Fruit fly (Drosophila melanogaster) whole organism, embryonic: ENCODE data around the gene CG43867.

Experiments
- Abd-B ChIP-seq: fragments of 200-800 bp; sonication (Bioruptor generic); optimal IDR thresholded peaks from 2 replicates; lab custom pipeline; 2018; ENCODE audit warnings: missing biosample characterization, mild to moderate bottlenecking, missing genetic modification characterization, moderate library complexity
- Aef1 ChIP-seq: fragments of 200-800 bp; sonication (Bioruptor generic); IDR thresholded peaks from 3 replicates; pipeline ENCODE4 v1.3.6; 2022; ENCODE audit warnings: missing biosample characterization, missing genetic modification characterization
- Atf-2 ChIP-seq: fragments of 200-800 bp; sonication (Bioruptor generic); optimal IDR thresholded peaks from 2 replicates; lab custom pipeline; 2016; ENCODE audit warnings: missing biosample characterization, missing genetic modification characterization
- Atf3 ChIP-seq: fragments of 200-800 bp; sonication (Bioruptor generic); optimal IDR thresholded peaks from 3 replicates; lab custom pipeline; 2016; ENCODE audit warnings: missing biosample characterization, missing genetic modification characterization
- CG10209 ChIP-seq: fragments of 200-800 bp; sonication (Bioruptor generic); optimal IDR thresholded peaks from 3 replicates; lab custom pipeline; 2017; ENCODE audit warnings: missing biosample characterization, mild to moderate bottlenecking, missing genetic modification characterization, missing genetic modification reagents
- CG1024 ChIP-seq: fragments of 200-800 bp; sonication (Bioruptor generic); IDR thresholded peaks from 2 replicates; pipeline ENCODE4 v1.3.6; 2022; ENCODE audit warnings: missing biosample characterization, missing genetic modification characterization
- CG10267 ChIP-seq: fragments of 200-800 bp; sonication (Bioruptor generic); optimal IDR thresholded peaks from 2 replicates; lab custom pipeline; 2018; ENCODE audit warnings: missing biosample characterization, mild to moderate bottlenecking, missing genetic modification characterization, moderate library complexity
- CG11695 ChIP-seq: fragments of 200-800 bp; sonication (Bioruptor generic); IDR thresholded peaks from 3 replicates; pipeline ENCODE4 v1.3.6; 2022; ENCODE audit warnings: missing biosample characterization, missing genetic modification characterization
- CG12071 ChIP-seq: fragments of 200-800 bp; sonication (Bioruptor generic); optimal IDR thresholded peaks from 3 replicates; lab custom pipeline; 2018; ENCODE audit warnings: missing biosample characterization, mild to moderate bottlenecking, missing genetic modification characterization
- CG12299 ChIP-seq: fragments of 200-800 bp; sonication (Bioruptor generic); optimal IDR thresholded peaks from 2 replicates; lab custom pipeline; 2018; ENCODE audit warnings: missing biosample characterization, mild to moderate bottlenecking, missing genetic modification characterization
- CG12769 ChIP-seq: fragments of 200-800 bp; sonication (Bioruptor generic); optimal IDR thresholded peaks from 2 replicates; lab custom pipeline; 2019; ENCODE audit warnings: missing biosample characterization, mild to moderate bottlenecking, missing genetic modification characterization, moderate library complexity
- CG13775 ChIP-seq: fragments of 200-800 bp; sonication (Bioruptor generic); optimal IDR thresholded peaks from 3 replicates; lab custom pipeline; 2017; ENCODE audit warnings: missing biosample characterization, mild to moderate bottlenecking, missing genetic modification characterization
- CG2129 ChIP-seq: fragments of 200-800 bp; sonication (Bioruptor generic); IDR thresholded peaks from 2 replicates; pipeline ENCODE4 v1.3.6; 2022; ENCODE audit warnings: missing biosample characterization, missing genetic modification characterization; ENCODE audit not compliant: partially characterized antibody
- CG2875 ChIP-seq: fragments of 200-800 bp; sonication (Bioruptor generic); optimal IDR thresholded peaks from 2 replicates; lab custom pipeline; 2017; ENCODE audit warnings: missing biosample characterization, mild to moderate bottlenecking, missing genetic modification characterization, missing genetic modification reagents
- CG33557 ChIP-seq: fragments of 200-800 bp; sonication (Bioruptor generic); optimal IDR thresholded peaks from 2 replicates; lab custom pipeline; 2019; ENCODE audit warnings: missing biosample characterization, mild to moderate bottlenecking, missing genetic modification characterization, moderate library complexity
- CG3847 ChIP-seq: fragments of 200-800 bp; sonication (Bioruptor generic); IDR thresholded peaks from 2 replicates; pipeline ENCODE4 v1.3.6; 2022; ENCODE audit warnings: missing biosample characterization, missing genetic modification characterization
- CG4617 ChIP-seq: fragments of 200-800 bp; sonication (Bioruptor generic); optimal IDR thresholded peaks from 3 replicates; lab custom pipeline; 2016; ENCODE audit warnings: missing biosample characterization, missing genetic modification characterization, borderline replicate concordance
- CG5180 ChIP-seq: fragments of 200-800 bp; sonication (Bioruptor generic); optimal IDR thresholded peaks from 3 replicates; lab custom pipeline; 2017; ENCODE audit warnings: missing biosample characterization, missing genetic modification characterization, mild to moderate bottlenecking, moderate library complexity, missing genetic modification reagents
- CG8089 ChIP-seq: fragments of 200-800 bp; sonication (Bioruptor generic); optimal IDR thresholded peaks from 3 replicates; lab custom pipeline; 2016; ENCODE audit warnings: missing biosample characterization, missing genetic modification characterization
- CG8924 ChIP-seq: fragments of 200-800 bp; optimal IDR thresholded peaks from 3 replicates; lab custom pipeline; 2019; ENCODE audit warnings: missing biosample characterization, mild to moderate bottlenecking, missing genetic modification characterization, moderate library complexity
- CG9727 ChIP-seq: fragments of 200-800 bp; sonication (Bioruptor generic); optimal IDR thresholded peaks from 3 replicates; lab custom pipeline; 2017; ENCODE audit warnings: missing biosample characterization, mild to moderate bottlenecking, missing genetic modification characterization
- CG9932 ChIP-seq: fragments of 200-800 bp; sonication (Bioruptor generic); IDR thresholded peaks from 2 replicates; pipeline ENCODE4 v1.3.6; 2022; ENCODE audit warnings: missing biosample characterization, missing genetic modification characterization
- Dad ChIP-seq: fragments of 200-800 bp; sonication (Bioruptor generic); optimal IDR thresholded peaks from 3 replicates; lab custom pipeline; 2016; ENCODE audit warnings: missing biosample characterization, missing genetic modification characterization
- Dll ChIP-seq: fragments of 200-800 bp; sonication (Bioruptor generic); IDR thresholded peaks from 4 replicates; pipeline ENCODE4 v1.3.6; 2022; ENCODE audit warnings: missing biosample characterization, missing genetic modification characterization; ENCODE audit not compliant: partially characterized antibody
- Dp ChIP-seq: fragments of 200-800 bp; sonication (Bioruptor generic); optimal IDR thresholded peaks from 2 replicates; lab custom pipeline; 2018; ENCODE audit warnings: missing biosample characterization, mild to moderate bottlenecking, missing genetic modification characterization, moderate library complexity
- HHEX ChIP-seq: fragments of 200-800 bp; sonication (Bioruptor generic); optimal IDR thresholded peaks from 3 replicates; lab custom pipeline; 2017; ENCODE audit warnings: missing biosample characterization, mild to moderate bottlenecking, missing genetic modification characterization, missing genetic modification reagents
- Hey ChIP-seq: fragments of 200-800 bp; sonication (Bioruptor generic); optimal IDR thresholded peaks from 3 replicates; lab custom pipeline; 2018; ENCODE audit warnings: missing biosample characterization, mild to moderate bottlenecking, missing genetic modification characterization
- Hsf ChIP-seq: fragments of 200-800 bp; sonication (Bioruptor generic); optimal IDR thresholded peaks from 3 replicates; lab custom pipeline; 2016; ENCODE audit warnings: missing biosample characterization, missing genetic modification characterization
- Med ChIP-seq: fragments of 200-800 bp; sonication (Bioruptor generic); peaks from one replicate; lab custom pipeline; 2016; ENCODE audit warnings: missing biosample characterization, missing genetic modification characterization, mild to moderate bottlenecking, inconsistent platforms, moderate library complexity
- Side ChIP-seq: fragments of 200-800 bp; sonication (Bioruptor generic); optimal IDR thresholded peaks from 2 replicates; lab custom pipeline; 2016; ENCODE audit warnings: missing biosample characterization, missing genetic modification characterization
- ab ChIP-seq: fragments of 200-800 bp; sonication (Bioruptor generic); optimal IDR thresholded peaks from 2 replicates; lab custom pipeline; 2016; ENCODE audit warnings: missing biosample characterization, missing genetic modification characterization
- aop ChIP-seq: fragments of 200-800 bp; sonication (Bioruptor generic); IDR thresholded peaks from 2 replicates; pipeline ENCODE4 v1.3.6; 2022; ENCODE audit warnings: missing biosample characterization, missing genetic modification characterization
- crol ChIP-seq: fragments of 200-800 bp; sonication (Bioruptor generic); IDR thresholded peaks from 2 replicates; pipeline ENCODE4 v1.3.6; 2022; ENCODE audit warnings: missing biosample characterization, missing genetic modification characterization
- dmrt11E ChIP-seq: fragments of 200-800 bp; sonication (Bioruptor generic); optimal IDR thresholded peaks from 3 replicates; lab custom pipeline; 2018; ENCODE audit warnings: missing biosample characterization, mild to moderate bottlenecking, missing genetic modification characterization, moderate library complexity
- emc ChIP-seq: fragments of 200-800 bp; sonication (Bioruptor generic); optimal IDR thresholded peaks from 2 replicates; lab custom pipeline; 2016; ENCODE audit warnings: missing biosample characterization, missing genetic modification characterization
- exex ChIP-seq: fragments of 200-800 bp; sonication (Bioruptor generic); optimal IDR thresholded peaks from 4 replicates; lab custom pipeline; 2018; ENCODE audit warnings: missing biosample characterization, mild to moderate bottlenecking, missing genetic modification characterization, moderate library complexity
- fru ChIP-seq: fragments of >200 bp; optimal IDR thresholded peaks from 2 replicates; lab custom pipeline; 2017
- ftz-f1 ChIP-seq: fragments of 200-800 bp; sonication (Bioruptor generic); optimal IDR thresholded peaks from 2 replicates; lab custom pipeline; 2016; ENCODE audit warnings: missing biosample characterization, missing genetic modification characterization
- gcm2 ChIP-seq: fragments of 200-800 bp; sonication (Bioruptor generic); optimal IDR thresholded peaks from 2 replicates; lab custom pipeline; 2016; ENCODE audit warnings: missing biosample characterization, missing genetic modification characterization
- hb ChIP-seq: fragments of 200-800 bp; sonication (Bioruptor generic); IDR thresholded peaks from 3 replicates; pipeline ENCODE4 v1.3.6; 2022; ENCODE audit warnings: missing biosample characterization, missing genetic modification characterization; ENCODE audit not compliant: partially characterized antibody
- klu ChIP-seq: fragments of 200-800 bp; sonication (Bioruptor generic); IDR thresholded peaks from 2 replicates; pipeline ENCODE4 v1.3.6; 2022; ENCODE audit warnings: missing biosample characterization, missing genetic modification characterization
- pho ChIP-seq: fragments of 200-800 bp; sonication (Bioruptor generic); optimal IDR thresholded peaks from 2 replicates; lab custom pipeline; 2016; ENCODE audit warnings: missing biosample characterization, missing genetic modification characterization
- pita ChIP-seq: fragments of 200-800 bp; sonication (Bioruptor generic); optimal IDR thresholded peaks from 2 replicates; lab custom pipeline; 2017; ENCODE audit warnings: missing biosample characterization, mild to moderate bottlenecking, missing genetic modification characterization
- row ChIP-seq: fragments of 200-800 bp; sonication (Bioruptor generic); IDR thresholded peaks from 3 replicates; pipeline ENCODE4 v1.3.6; 2022; ENCODE audit warnings: missing biosample characterization, missing genetic modification characterization
- sens-2 ChIP-seq: fragments of 200-800 bp; sonication (Bioruptor generic); IDR thresholded peaks from 2 replicates; pipeline ENCODE4 v1.3.6; 2022; ENCODE audit warnings: missing biosample characterization, missing genetic modification characterization
- seq ChIP-seq: fragments of 200-800 bp; sonication (Bioruptor generic); IDR thresholded peaks from 2 replicates; pipeline ENCODE4 v1.3.6; 2022; ENCODE audit warnings: missing biosample characterization, missing genetic modification characterization
- unpg ChIP-seq: fragments of 200-800 bp; sonication (Bioruptor generic); optimal IDR thresholded peaks from 3 replicates; lab custom pipeline; 2018; ENCODE audit warnings: missing biosample characterization, mild to moderate bottlenecking, missing genetic modification characterization, moderate library complexity
- usp ChIP-seq: fragments of >200 bp; optimal IDR thresholded peaks from 2 replicates; lab custom pipeline; 2017; ENCODE audit warnings: missing biosample characterization, missing genetic modification characterization
- yki ChIP-seq: fragments of >200 bp; optimal IDR thresholded peaks from 3 replicates; lab custom pipeline; 2018
- zen ChIP-seq: fragments of 200-800 bp; sonication (Bioruptor generic); optimal IDR thresholded peaks from 3 replicates; lab custom pipeline; 2018; ENCODE audit warnings: missing biosample characterization, mild to moderate bottlenecking, missing genetic modification characterization, moderate library complexity
- zfh1 ChIP-seq: fragments of 200-800 bp; sonication (Bioruptor generic); IDR thresholded peaks from 3 replicates; pipeline ENCODE4 v1.3.6; 2022; ENCODE audit warnings: missing biosample characterization, missing genetic modification characterization

CG43867 gene

dm6 chrX:801157-801872 lies 126.5 kb downstream of the CG43867 start, which contains the start of gene Rbf (continued):
- no peak for TF ChIP-seq CG12769
- no peak for TF ChIP-seq klu (GFP tag; lab: Robert Waterston, UW)
- TF ChIP-seq ftz-f1 (GFP tag; lab: Kevin White, UChicago): no peak
- TF ChIP-seq Abd-B: no peak
- TF ChIP-seq CG33557 (GFP tag; lab: Kevin White, UChicago): no peak
- 0 out of 3 replicates have a peak, but pooled peaks have one; percentile 19 for TF ChIP-seq row
- peak; percentile 53 for TF ChIP-seq CG4617 (GFP tag; lab: Kevin White, UChicago)
- TF ChIP-seq unpg (GFP tag; lab: Kevin White, UChicago): no peak
- no peak for TF ChIP-seq Side (GFP tag; lab: Kevin White, UChicago)
- TF ChIP-seq CG2129 (GFP tag; lab: Robert Waterston, UW): peak; percentile 39; the same call in 1 of the 2 replicates
- no peak for TF ChIP-seq Hsf (GFP tag; lab: Kevin White, UChicago)
- peak; percentile 68 for TF ChIP-seq CG3847 (GFP tag; lab: Robert Waterston, UW)
- no peak for TF ChIP-seq yki (lab: Kevin White, UChicago)
- TF ChIP-seq Dp: peak; percentile 89
- no peak for TF ChIP-seq CG12071
- TF ChIP-seq Atf-2: no peak
- no peak for TF ChIP-seq CG5180 (GFP tag; lab: Kevin White, UChicago)
- TF ChIP-seq ab: no peak
- peak; percentile 65 for TF ChIP-seq Dll (GFP tag; lab: Robert Waterston, UW)
- no peak for TF ChIP-seq CG2875 (GFP tag; lab: Kevin White, UChicago)
- no peak for TF ChIP-seq CG10209 (GFP tag; lab: Kevin White, UChicago)
- TF ChIP-seq Atf3 (GFP tag; lab: Kevin White, UChicago): no peak
- peak; percentile 36 for TF ChIP-seq CG9932 (GFP tag; lab: Robert Waterston, UW)
- TF ChIP-seq pita (GFP tag; lab: Kevin White, UChicago): no peak
- TF ChIP-seq emc: no peak
- TF ChIP-seq fru (lab: Kevin White, UChicago): no peak
- TF ChIP-seq seq: no peak
- no peak for TF ChIP-seq CG12299
- TF ChIP-seq CG8924 (tag; lab: Kevin White, UChicago): no peak
- TF ChIP-seq Med (GFP tag; lab: Kevin White, UChicago): peak; percentile 36
- TF ChIP-seq Dad (GFP tag; lab: Kevin White, UChicago): peak; percentile 31
- TF ChIP-seq Hey (tag; lab: Kevin White, UChicago): no peak
- no peak for TF ChIP-seq sens-2 (GFP tag; lab: Robert Waterston, UW)
- TF ChIP-seq CG9727 (GFP tag; lab: Kevin White, UChicago): peak; percentile 26
- no peak for TF ChIP-seq crol
- peak; percentile 94 for TF ChIP-seq CG10267 (tag; lab: Kevin White, UChicago)
- peak; percentile 58; the same call in 1 of the 3 replicates for TF ChIP-seq hb (GFP tag; lab: Robert Waterston, UW)
- TF ChIP-seq pho (GFP tag; lab: Kevin White, UChicago): no peak
- no peak for TF ChIP-seq usp (GFP tag; lab: Kevin White, UChicago)
- no peak for TF ChIP-seq CG13775 (GFP tag; lab: Kevin White, UChicago)
- TF ChIP-seq zen (tag; lab: Kevin White, UChicago): peak; percentile 3
- TF ChIP-seq zfh1 (GFP tag; lab: Robert Waterston, UW): no peak
- TF ChIP-seq Aef1 (GFP tag; lab: Robert Waterston, UW): no peak
- TF ChIP-seq HHEX (GFP tag; lab: Kevin White, UChicago): no peak
- no peak for TF ChIP-seq CG8089 (GFP tag; lab: Kevin White, UChicago)
- TF ChIP-seq CG11695 (GFP tag; lab: Robert Waterston, UW): no peak
- TF ChIP-seq exex: no peak
- no peak for TF ChIP-seq dmrt11E (tag; lab: Kevin White, UChicago)
- TF ChIP-seq CG1024 (GFP tag; lab: Robert Waterston, UW): no peak
- TF ChIP-seq aop (GFP tag; lab: Robert Waterston, UW): no peak
- no peak for TF ChIP-seq gcm2 (GFP tag; lab: Kevin White, UChicago)
